Worm (Caenorhabditis elegans) whole organism, L1 larva: ENCODE measurements around the gene srdh-1.

Experiments
- C04F5.9 ChIP-seq: sonication (generic microtip); optimal IDR thresholded peaks from 2 replicates; lab custom pipeline; 2016; ENCODE audit warnings: missing genetic modification characterization, missing compliant biosample characterization
- alr-1 ChIP-seq: fragments of 200-800 bp; sonication (Bioruptor generic); optimal IDR thresholded peaks from 2 replicates; lab custom pipeline; 2018; ENCODE audit warnings: borderline replicate concordance, mild to moderate bottlenecking, missing genetic modification characterization, missing compliant biosample characterization
- blmp-1 ChIP-seq: fragments of 150-350 bp; optimal IDR thresholded peaks from 2 replicates; lab custom pipeline; 2014; ENCODE audit warnings: missing biosample characterization, missing genetic modification characterization
- ceh-63 ChIP-seq: fragments of 200-800 bp; sonication (Bioruptor generic); optimal IDR thresholded peaks from 2 replicates; lab custom pipeline; 2018; ENCODE audit warnings: mild to moderate bottlenecking, missing genetic modification characterization, missing compliant biosample characterization
- ceh-82 ChIP-seq, 3 experiments: fragments of 150-350 bp in 1 of 3; sonication (generic microtip) in 2 of 3; optimal IDR thresholded peaks; 2 replicates each; lab custom pipeline; 2014 to 2017; ENCODE audit warnings: missing biosample characterization in 3 of 3, missing genetic modification characterization in 3 of 3
- ces-1 ChIP-seq: fragments of 150-350 bp; optimal IDR thresholded peaks from 2 replicates; lab custom pipeline; 2014; ENCODE audit warnings: missing biosample characterization, missing genetic modification reagents, missing genetic modification characterization
- dsc-1 ChIP-seq: sonication (generic microtip); optimal IDR thresholded peaks from 2 replicates; lab custom pipeline; 2016; ENCODE audit warnings: mild to moderate bottlenecking, missing genetic modification characterization, missing compliant biosample characterization
- efl-1 ChIP-seq, 4 experiments: fragments of 150-350 bp; optimal IDR thresholded peaks in 3 of 4; peaks in 1 of 4; 1 replicate in 1 of 4; 2 replicates in 3 of 4; lab custom pipeline; 2014; ENCODE audit warnings: missing biosample characterization in 2 of 4, missing genetic modification characterization in 2 of 4, missing genetic modification reagents in 2 of 4
- egl-13 ChIP-seq: sonication (generic microtip); optimal IDR thresholded peaks from 2 replicates; lab custom pipeline; 2016; ENCODE audit warnings: missing genotype, missing genetic modification reagents, missing genetic modification characterization, missing compliant biosample characterization
- elt-2 ChIP-seq: sonication (generic microtip); optimal IDR thresholded peaks from 2 replicates; lab custom pipeline; 2016; ENCODE audit warnings: missing genetic modification characterization, mild to moderate bottlenecking, inconsistent platforms, missing compliant biosample characterization, missing genetic modification reagents
- ets-5 ChIP-seq: fragments of 200-800 bp; sonication (Bioruptor generic); IDR thresholded peaks from 2 replicates; pipeline ENCODE4 v1.3.6; 2022; ENCODE audit warnings: missing genetic modification characterization, missing compliant biosample characterization
- fkh-4 ChIP-seq: sonication (generic microtip); optimal IDR thresholded peaks from 2 replicates; lab custom pipeline; 2016; ENCODE audit warnings: missing compliant biosample characterization, missing genetic modification characterization, borderline replicate concordance
- hlh-17 ChIP-seq: fragments of 200-800 bp; sonication (Bioruptor generic); optimal IDR thresholded peaks from 2 replicates; lab custom pipeline; 2018; ENCODE audit warnings: missing genetic modification characterization, mild to moderate bottlenecking, missing compliant biosample characterization, moderate library complexity, borderline replicate concordance
- hlh-4 ChIP-seq: sonication (generic microtip); optimal IDR thresholded peaks from 2 replicates; lab custom pipeline; 2016; ENCODE audit warnings: mild to moderate bottlenecking, missing genetic modification characterization, missing compliant biosample characterization
- hpl-2 ChIP-seq: fragments of 150-350 bp; optimal IDR thresholded peaks from 2 replicates; lab custom pipeline; 2014; ENCODE audit warnings: missing biosample characterization, missing genetic modification reagents, missing genetic modification characterization
- lin-14 ChIP-seq: fragments of 200-800 bp; sonication (Bioruptor generic); optimal IDR thresholded peaks from 2 replicates; lab custom pipeline; 2018; ENCODE audit warnings: mild to moderate bottlenecking, missing genetic modification characterization, moderate library complexity, missing compliant biosample characterization
- lin-35 ChIP-seq, 2 experiments: fragments of 150-350 bp; optimal IDR thresholded peaks; 2 replicates each; lab custom pipeline; 2014; ENCODE audit warnings: missing biosample characterization in 2 of 2, missing genetic modification characterization in 2 of 2, missing genetic modification reagents in 2 of 2
- mab-9 ChIP-seq: fragments of 200-800 bp; sonication (Bioruptor generic); IDR thresholded peaks from 2 replicates; pipeline ENCODE4 v1.3.6; 2022; ENCODE audit warnings: missing genetic modification reagents, missing genetic modification characterization, missing compliant biosample characterization
- nhr-11 ChIP-seq: fragments of 150-350 bp; optimal IDR thresholded peaks from 2 replicates; lab custom pipeline; 2014; ENCODE audit warnings: missing biosample characterization, missing genetic modification characterization
- nhr-12 ChIP-seq: sonication (generic microtip); optimal IDR thresholded peaks from 2 replicates; lab custom pipeline; 2017; ENCODE audit warnings: missing biosample characterization, missing genetic modification characterization
- nhr-19 ChIP-seq: fragments of 200-800 bp; sonication (Bioruptor generic); conservative IDR thresholded peaks from 2 replicates; pipeline ENCODE4 v1.3.6; 2022; ENCODE audit warnings: missing genetic modification characterization, missing compliant biosample characterization
- nhr-20 ChIP-seq: sonication (generic microtip); optimal IDR thresholded peaks from 2 replicates; lab custom pipeline; 2016; ENCODE audit warnings: mild to moderate bottlenecking, missing genetic modification characterization, missing compliant biosample characterization
- nhr-237 ChIP-seq: fragments of 150-350 bp; optimal IDR thresholded peaks from 2 replicates; lab custom pipeline; 2014; ENCODE audit warnings: missing biosample characterization, missing genetic modification characterization
- nhr-71 ChIP-seq: sonication (generic microtip); optimal IDR thresholded peaks from 2 replicates; lab custom pipeline; 2016; ENCODE audit warnings: mild to moderate bottlenecking, missing genetic modification characterization, moderate library complexity, missing compliant biosample characterization
- nhr-84 ChIP-seq: sonication (generic microtip); optimal IDR thresholded peaks from 2 replicates; lab custom pipeline; 2017; ENCODE audit warnings: missing biosample characterization, missing genetic modification characterization
- pag-3 ChIP-seq: sonication (generic microtip); optimal IDR thresholded peaks from 2 replicates; lab custom pipeline; 2017; ENCODE audit warnings: missing genetic modification characterization, mild to moderate bottlenecking, missing compliant biosample characterization, antibody characterized with exemption, borderline replicate concordance; ENCODE audit not compliant: insufficient read depth
- pqm-1 ChIP-seq: sonication (generic microtip); optimal IDR thresholded peaks from 3 replicates; lab custom pipeline; 2017; ENCODE audit warnings: missing biosample characterization, missing genetic modification characterization
- skn-1 ChIP-seq: fragments of 150-350 bp; optimal IDR thresholded peaks from 2 replicates; lab custom pipeline; 2014; ENCODE audit warnings: missing biosample characterization, missing genetic modification characterization
- snpc-4 ChIP-seq: fragments of 150-350 bp; optimal IDR thresholded peaks from 2 replicates; lab custom pipeline; 2014; ENCODE audit warnings: missing biosample characterization, missing genetic modification characterization
- swsn-7 ChIP-seq: sonication (generic microtip); optimal IDR thresholded peaks from 2 replicates; lab custom pipeline; 2016; ENCODE audit warnings: missing genetic modification characterization, missing compliant biosample characterization
- tbx-2 ChIP-seq: sonication (generic microtip); optimal IDR thresholded peaks from 2 replicates; lab custom pipeline; 2016; ENCODE audit warnings: missing genetic modification characterization, missing compliant biosample characterization
- tlp-1 ChIP-seq: fragments of 150-350 bp; optimal IDR thresholded peaks from 2 replicates; lab custom pipeline; 2014; ENCODE audit warnings: missing biosample characterization, missing genetic modification characterization
- xbp-1 ChIP-seq: sonication (generic microtip); optimal IDR thresholded peaks from 2 replicates; lab custom pipeline; 2016; ENCODE audit warnings: missing genetic modification characterization, missing compliant biosample characterization
- zag-1 ChIP-seq: fragments of 150-350 bp; optimal IDR thresholded peaks from 2 replicates; lab custom pipeline; 2014; ENCODE audit warnings: missing biosample characterization, missing genetic modification characterization
- zip-4 ChIP-seq: fragments of 200-800 bp; sonication (Bioruptor generic); optimal IDR thresholded peaks from 2 replicates; lab custom pipeline; 2018; ENCODE audit warnings: mild to moderate bottlenecking, missing genetic modification characterization, moderate library complexity, missing compliant biosample characterization
- ztf-11 ChIP-seq, 2 experiments: sonication (generic microtip); optimal IDR thresholded peaks; 2 replicates each; lab custom pipeline; 2016 to 2017; ENCODE audit warnings: missing genetic modification characterization in 2 of 2, missing biosample characterization in 1 of 2, missing compliant biosample characterization in 1 of 2

Gene srdh-1

ce11 chrII:8238155-8238554 is 26.3 kb upstream of the srdh-1 start, which contains the start of gene nlp-5:
Gene nlp-5 (plus strand): TSS chrII:8238455.
- TF ChIP-seq ztf-11 (tag; optimal IDR thresholded peaks at IDR 0.05; lab: Kevin White, UChicago): no peak
- TF ChIP-seq xbp-1 (tag; lab: Kevin White, UChicago): no peak
- no peak for TF ChIP-seq mab-9 (GFP tag; lab: Robert Waterston, UW)
- no peak for TF ChIP-seq tlp-1 (tag; lab: Kevin White, UChicago)
- no peak for TF ChIP-seq tbx-2
- no peak for TF ChIP-seq nhr-71
- TF ChIP-seq snpc-4 (tag; lab: Kevin White, UChicago): no peak
- TF ChIP-seq zag-1 (tag; lab: Kevin White, UChicago): no peak
- no peak for TF ChIP-seq nhr-11 (tag; lab: Kevin White, UChicago)
- no peak for TF ChIP-seq skn-1 (tag; lab: Kevin White, UChicago)
- TF ChIP-seq pag-3 (tag; lab: Kevin White, UChicago): no peak
- no peak for TF ChIP-seq fkh-4 (tag; lab: Kevin White, UChicago)
- TF ChIP-seq hpl-2 (GFP tag; lab: Kevin White, UChicago): no peak
- TF ChIP-seq pqm-1 (tag; lab: Kevin White, UChicago): no peak
- no peak for TF ChIP-seq ces-1 (GFP tag; lab: Kevin White, UChicago)
- TF ChIP-seq dsc-1 (tag; lab: Kevin White, UChicago): no peak
- TF ChIP-seq ets-5 (GFP tag; lab: Robert Waterston, UW): no peak
- no peak for TF ChIP-seq egl-13
- TF ChIP-seq swsn-7 (tag; lab: Kevin White, UChicago): no peak

- TF ChIP-seq nhr-20 (no peak), ceh-82 (tag; optimal IDR thresholded peaks at IDR 0.05; lab: Kevin White, UChicago) (no peak), nhr-237 (tag; lab: Kevin White, UChicago) (no peak), blmp-1 (tag; lab: Kevin White, UChicago) (no peak), nhr-19 (GFP tag; lab: Robert Waterston, UW) (no peak), nhr-84 (tag; lab: Kevin White, UChicago) (no peak), zip-4 (GFP tag; lab: Kevin White, UChicago) (no peak), hlh-17 (GFP tag; lab: Kevin White, UChicago) (no peak)
These were observed 18.0 kb upstream of the srdh-1 start, which contains the start of gene F35C11.3 for ce11 chrII:8246476-8246875. Gene F35C11.3 (plus strand): TSS chrII:8246776.

- TF ChIP-seq hlh-4 (tag; lab: Kevin White, UChicago) (no peak), ces-1 (GFP tag; lab: Kevin White, UChicago) (no peak), C04F5.9 (tag; lab: Kevin White, UChicago) (no peak), lin-14 (GFP tag; lab: Kevin White, UChicago) (peak; percentile 1), efl-1 (optimal IDR thresholded peaks at IDR 0.05; lab: Kevin White, UChicago) (no peak), efl-1 (GFP tag; optimal IDR thresholded peaks at IDR 0.05 in 1 of 2; lab: Kevin White, UChicago) (peak in 1 of 2 experiments; percentile 85), ceh-63 (no peak), nhr-12 (tag; lab: Kevin White, UChicago) (no peak), elt-2 (tag; lab: Kevin White, UChicago) (peak; percentile 60), lin-35 (GFP tag; optimal IDR thresholded peaks at IDR 0.05; lab: Kevin White, UChicago) (peak in 1 of 2 experiments; percentile 17), alr-1 (tag; lab: Kevin White, UChicago) (no peak)
These were observed 15.7 kb upstream of the srdh-1 start, which contains the start of the genes F35C11.2 and F35C11.4 for ce11 chrII:8248745-8249144. Gene F35C11.2 (minus strand): TSS chrII:8248834. Gene F35C11.4 (plus strand): TSS chrII:8249004.

ce11 chrII:8249710-8250109 is 14.8 kb upstream of the srdh-1 start:
- peak; percentile 36 for TF ChIP-seq elt-2 (tag; lab: Kevin White, UChicago)
- TF ChIP-seq hlh-17 (GFP tag; lab: Kevin White, UChicago): no peak
